Worm (Caenorhabditis elegans) whole organism, midembryonic: ENCODE data around the gene C10C5.7.

Source experiments
- cog-1 ChIP-seq: sonication (generic microtip); optimal IDR thresholded peaks from 2 replicates; lab custom pipeline; 2016; ENCODE audit warnings: missing genetic modification characterization, missing compliant biosample characterization
- flt-1 ChIP-seq: fragments of 200-800 bp; sonication (Bioruptor generic); IDR thresholded peaks from 2 replicates; pipeline ENCODE4 v1.3.6; 2022; ENCODE audit warnings: missing genetic modification characterization, missing compliant biosample characterization
- med-1 ChIP-seq: sonication (generic microtip); optimal IDR thresholded peaks from 2 replicates; lab custom pipeline; 2017; ENCODE audit warnings: missing genetic modification characterization, mild to moderate bottlenecking, missing compliant biosample characterization, antibody characterized with exemption, missing genetic modification reagents; ENCODE audit not compliant: insufficient read depth
- ztf-23 ChIP-seq: fragments of 200-800 bp; sonication (Bioruptor generic); IDR thresholded peaks from 2 replicates; pipeline ENCODE4 v1.3.6; 2022; ENCODE audit warnings: missing genetic modification reagents, missing genetic modification characterization, missing compliant biosample characterization

- TF ChIP-seq ztf-23 (no peak), flt-1 (no peak), med-1 (GFP tag; lab: Kevin White, UChicago) (no peak), cog-1 (no peak)
These were observed 48.3 kb upstream of the C10C5.7 start, which contains the start of gene T20D3.5 for ce11 chrIV:9336538-9337090.
